Worm (Caenorhabditis elegans): ENCODE measurements around the gene R07E3.7.
A peak's percentile ranks its signal among the peaks of the same experiment; 100 is the strongest.

Gene R07E3.7

DNA sequence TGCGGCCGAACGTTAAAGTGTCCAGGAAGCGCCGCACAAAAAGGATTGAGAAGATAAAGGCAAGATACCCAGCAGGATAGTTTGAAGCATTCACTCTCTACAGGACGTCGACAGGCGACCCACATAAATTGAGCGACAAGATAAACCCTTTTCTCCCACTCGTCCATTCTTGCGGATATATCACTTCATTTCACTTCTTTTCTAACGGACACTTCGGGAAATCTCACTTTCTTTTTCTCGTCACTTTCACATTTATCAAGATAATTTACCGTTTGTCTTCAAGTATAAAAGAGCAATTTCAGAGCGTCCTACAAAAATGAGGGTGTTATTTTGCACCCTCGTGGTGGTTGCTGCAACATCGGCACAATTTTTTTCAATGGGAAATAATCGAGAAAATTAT is 38.0 kb downstream of the R07E3.7 start, which contains the start of gene R07E3.6:
Gene R07E3.6 (plus strand): TSS at position 158 of the 400 bp plus-strand sequence.
- TF ChIP-seq blmp-1 (tag; optimal IDR thresholded peaks at IDR 0.05): peak; percentile 100
- TF ChIP-seq nhr-77 (tag; optimal IDR thresholded peaks at IDR 0.05): no peak

ce11 chrX:10315905-10316304 is 39.6 kb downstream of the R07E3.7 start, which contains the start of gene F41E7.9:
Gene F41E7.9, minus strand, starts transcription at chrX:10316005.
- TF ChIP-seq fkh-8 (tag; optimal IDR thresholded peaks at IDR 0.05) (peak; percentile 49), nhr-47 (tag; optimal IDR thresholded peaks at IDR 0.05) (no peak)

DNA sequence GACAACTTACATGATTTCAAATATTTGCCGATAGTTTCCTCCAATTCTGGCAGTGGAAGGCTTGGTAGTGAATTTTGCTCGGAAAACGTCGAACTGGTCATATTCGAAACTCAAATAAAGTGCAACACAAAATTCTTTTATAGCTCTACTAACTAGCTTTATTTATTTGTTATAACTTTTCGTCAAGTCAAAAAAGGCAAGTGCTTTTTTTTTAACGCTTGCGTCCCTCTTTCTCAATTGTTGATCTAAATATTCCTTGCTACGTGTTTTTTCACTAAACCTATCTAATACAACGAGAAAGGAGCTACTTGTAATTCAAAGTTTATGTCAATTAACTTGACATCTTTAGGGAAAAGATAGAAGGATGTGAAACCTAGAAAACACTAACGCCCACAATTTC is 45.2 kb downstream of the R07E3.7 start, which contains the start of gene F41E7.6:
Gene F41E7.6 (minus strand): TSS at position 101 of the 400 bp plus-strand sequence.
- no peak for TF ChIP-seq lin-15B (tag; optimal IDR thresholded peaks at IDR 0.05)
- no peak for TF ChIP-seq nhr-90 (tag; optimal IDR thresholded peaks at IDR 0.05; ENCODE audit: poor library complexity)
- TF ChIP-seq lir-3 (tag; optimal IDR thresholded peaks at IDR 0.05; ENCODE audit: poor library complexity): no peak
- TF ChIP-seq nhr-71 (tag; optimal IDR thresholded peaks at IDR 0.05): no peak
- TF ChIP-seq snpc-4 (tag; optimal IDR thresholded peaks at IDR 0.05): no peak
- no peak for TF ChIP-seq nhr-47 (tag; optimal IDR thresholded peaks at IDR 0.05)
- TF ChIP-seq hlh-4 (tag; optimal IDR thresholded peaks at IDR 0.05): no peak
- no peak for TF ChIP-seq mep-1 (tag; optimal IDR thresholded peaks at IDR 0.05)
- no peak for TF ChIP-seq nhr-84 (tag; optimal IDR thresholded peaks at IDR 0.05)
- no peak for TF ChIP-seq blmp-1 (tag; optimal IDR thresholded peaks at IDR 0.05)
- TF ChIP-seq tbx-2 (tag; optimal IDR thresholded peaks at IDR 0.05): no peak
- TF ChIP-seq mab-9 (GFP tag; IDR thresholded peaks at IDR 0.05): no peak
- TF ChIP-seq egl-13 (tag; optimal IDR thresholded peaks at IDR 0.05): no peak
- no peak for TF ChIP-seq egl-27 (tag; optimal IDR thresholded peaks at IDR 0.05)
- no peak for TF ChIP-seq lin-14 (GFP tag; optimal IDR thresholded peaks at IDR 0.05)
- no peak for TF ChIP-seq unc-30 (tag; optimal IDR thresholded peaks at IDR 0.05)

- TF ChIP-seq zip-4 (GFP tag; optimal IDR thresholded peaks at IDR 0.05): no peak
- TF ChIP-seq efl-1 (optimal IDR thresholded peaks at IDR 0.05): no peak
- TF ChIP-seq efl-1 (GFP tag; optimal IDR thresholded peaks at IDR 0.05 in 1 of 2): peak in 1 of 2 experiments; percentile 11
Observed at ce11 chrX:10307495-10307894, 48.1 kb downstream of the R07E3.7 start, which contains the start of gene F41E7.7. Gene F41E7.7, plus strand, starts transcription at chrX:10307795.

DNA sequence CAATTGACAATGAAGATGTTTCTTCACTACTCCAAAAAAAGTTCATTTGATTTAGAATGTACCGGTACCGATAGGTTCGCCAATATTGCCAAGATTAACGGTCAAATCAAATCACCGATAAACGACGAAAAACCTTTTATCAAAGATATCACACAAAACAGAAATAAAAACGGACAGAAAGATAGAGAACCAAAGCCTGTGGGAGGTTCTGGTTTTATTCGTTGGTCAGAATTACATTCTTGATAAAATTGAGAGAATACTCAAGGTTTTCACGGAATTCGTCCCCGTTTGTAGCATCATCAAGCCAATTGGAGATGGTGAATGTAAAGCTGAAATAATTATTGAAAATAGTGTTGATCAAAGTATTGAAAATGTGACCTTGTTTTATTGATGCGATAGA is 48.6 kb downstream of the R07E3.7 start:
- no peak for TF ChIP-seq efl-1 (optimal IDR thresholded peaks at IDR 0.05)
- TF ChIP-seq efl-1 (GFP tag; optimal IDR thresholded peaks at IDR 0.05 in 1 of 2): peak in 1 of 2 experiments; percentile 27
- no peak for TF ChIP-seq fkh-8 (tag; optimal IDR thresholded peaks at IDR 0.05)
- peak; percentile 17 for TF ChIP-seq nhr-20 (tag; optimal IDR thresholded peaks at IDR 0.05)
- TF ChIP-seq elt-3 (tag; optimal IDR thresholded peaks at IDR 0.05): peak in 2 of 6 experiments; percentile 12 to 27
- TF ChIP-seq nhr-71 (tag; optimal IDR thresholded peaks at IDR 0.05): peak; percentile 18
- peak; percentile 23 for TF ChIP-seq blmp-1 (tag; optimal IDR thresholded peaks at IDR 0.05)
- TF ChIP-seq mef-2 (tag; optimal IDR thresholded peaks at IDR 0.05): no peak
- no peak for TF ChIP-seq unc-98 (GFP tag; IDR thresholded peaks at IDR 0.05)
- TF ChIP-seq nhr-237 (tag; optimal IDR thresholded peaks at IDR 0.05): no peak
- no peak for TF ChIP-seq sup-37 (GFP tag; optimal IDR thresholded peaks at IDR 0.05)
- TF ChIP-seq lin-14 (GFP tag; optimal IDR thresholded peaks at IDR 0.05): peak; percentile 36
- no peak for TF ChIP-seq C34B4.2 (tag; optimal IDR thresholded peaks at IDR 0.05)
- no peak for TF ChIP-seq ets-5 (GFP tag; IDR thresholded peaks at IDR 0.05)
- no peak for TF ChIP-seq aly-2 (tag; optimal IDR thresholded peaks at IDR 0.05)
- peak; percentile 68 for TF ChIP-seq nhr-85 (tag)
- no peak for TF ChIP-seq egl-13 (tag; optimal IDR thresholded peaks at IDR 0.05)

DNA sequence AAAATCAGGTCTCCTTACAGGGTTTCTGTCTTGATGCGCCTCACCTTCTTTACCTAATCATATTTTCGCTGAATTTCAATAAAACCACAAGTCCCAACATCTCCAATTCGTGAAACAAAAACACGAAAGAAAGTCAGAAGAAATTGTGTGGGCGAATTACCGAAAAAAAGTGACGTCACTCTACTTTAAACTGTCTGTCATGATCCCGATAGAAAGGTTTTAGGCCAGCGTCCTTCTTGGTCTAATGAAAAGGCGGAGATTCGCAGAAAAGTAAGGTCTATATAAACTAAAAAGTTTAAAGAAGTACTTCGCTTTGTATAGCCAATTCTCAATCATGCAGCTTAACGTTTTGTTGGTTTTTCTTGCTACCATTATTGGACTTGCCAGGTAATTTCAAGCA is 49.3 kb downstream of the R07E3.7 start, which contains the start of gene cnc-8:
Gene cnc-8 (plus strand): TSS at position 307 of the 400 bp plus-strand sequence.
- peak; percentile 32; the same call in 1 of the 2 replicates for TF ChIP-seq nhr-19 (GFP tag; conservative IDR thresholded peaks at IDR 0.05)
- TF ChIP-seq nhr-84 (tag; optimal IDR thresholded peaks at IDR 0.05): no peak
- TF ChIP-seq isw-1 (GFP tag; IDR thresholded peaks at IDR 0.05): no peak
- peak; percentile 39 for TF ChIP-seq nhr-71 (tag; optimal IDR thresholded peaks at IDR 0.05)
- TF ChIP-seq nhr-237 (tag; optimal IDR thresholded peaks at IDR 0.05): no peak
- peak; percentile 22 for TF ChIP-seq nhr-20 (tag; optimal IDR thresholded peaks at IDR 0.05)
- no peak for TF ChIP-seq tbx-2 (tag; optimal IDR thresholded peaks at IDR 0.05)
- TF ChIP-seq elt-3 (tag; optimal IDR thresholded peaks at IDR 0.05): peak in 2 of 6 experiments; percentile 43 to 49
- TF ChIP-seq blmp-1 (tag; optimal IDR thresholded peaks at IDR 0.05): peak; percentile 71
- TF ChIP-seq egl-27 (tag; optimal IDR thresholded peaks at IDR 0.05): no peak
- no peak for TF ChIP-seq ets-5 (GFP tag; IDR thresholded peaks at IDR 0.05)
- TF ChIP-seq lin-13 (GFP tag; optimal IDR thresholded peaks at IDR 0.05): no peak
- TF ChIP-seq nhr-90 (tag; optimal IDR thresholded peaks at IDR 0.05; ENCODE audit: poor library complexity): peak; percentile 5
- no peak for TF ChIP-seq efl-3 (GFP tag; optimal IDR thresholded peaks at IDR 0.05)
- no peak for TF ChIP-seq pag-3 (tag; optimal IDR thresholded peaks at IDR 0.05; ENCODE audit: borderline replicate concordance, insufficient read depth)
- no peak for TF ChIP-seq fos-1 (tag; optimal IDR thresholded peaks at IDR 0.05)
- no peak for TF ChIP-seq swsn-7 (tag; optimal IDR thresholded peaks at IDR 0.05)
- peak; percentile 22 for TF ChIP-seq snu-23 (GFP tag; optimal IDR thresholded peaks at IDR 0.05)
- TF ChIP-seq fkh-4 (tag; optimal IDR thresholded peaks at IDR 0.05; ENCODE audit: borderline replicate concordance): no peak
- TF ChIP-seq ceh-90 (tag; optimal IDR thresholded peaks at IDR 0.05): no peak
